Worm (Caenorhabditis elegans) whole organism, L4 larva: ENCODE measurements around the gene srg-64.

Source experiments
- F37D6.2 ChIP-seq: sonication (generic microtip); optimal IDR thresholded peaks from 2 replicates; lab custom pipeline; 2016; ENCODE audit warnings: mild to moderate bottlenecking, missing genetic modification characterization, missing compliant biosample characterization
- ZK546.5 ChIP-seq, 2 experiments: sonication (generic microtip); optimal IDR thresholded peaks; 2 replicates each; lab custom pipeline; 2017; ENCODE audit warnings: missing biosample characterization in 2 of 2, missing genetic modification characterization in 2 of 2
- dmd-6 ChIP-seq: fragments of 200-800 bp; sonication (Bioruptor generic); IDR thresholded peaks from 2 replicates; pipeline ENCODE4 v1.3.6; 2022; ENCODE audit warnings: missing genetic modification reagents, missing genetic modification characterization, missing compliant biosample characterization
- lin-13 ChIP-seq: fragments of 150-350 bp; optimal IDR thresholded peaks from 2 replicates; lab custom pipeline; 2014; ENCODE audit warnings: missing biosample characterization, missing genetic modification reagents, missing genetic modification characterization
- lin-15B ChIP-seq: fragments of 150-350 bp; sonication (generic microtip); optimal IDR thresholded peaks from 3 replicates; lab custom pipeline; 2014; ENCODE audit warnings: missing biosample characterization, missing genetic modification characterization
- lin-39 ChIP-seq: fragments of 150-350 bp; optimal IDR thresholded peaks from 2 replicates; lab custom pipeline; 2014; ENCODE audit warnings: missing biosample characterization, missing genetic modification reagents, missing genetic modification characterization
- mxl-2 ChIP-seq: fragments of 200-800 bp; sonication (Bioruptor generic); conservative IDR thresholded peaks from 2 replicates; pipeline ENCODE4 v1.3.6; 2022; ENCODE audit warnings: missing genetic modification reagents, missing genetic modification characterization, missing compliant biosample characterization
- nhr-25 ChIP-seq: sonication (generic microtip); optimal IDR thresholded peaks from 2 replicates; lab custom pipeline; 2017; ENCODE audit warnings: missing genetic modification characterization, mild to moderate bottlenecking, missing compliant biosample characterization, antibody characterized with exemption, moderate library complexity, borderline replicate concordance; ENCODE audit not compliant: insufficient read depth
- nhr-76 ChIP-seq: fragments of 150-350 bp; optimal IDR thresholded peaks from 2 replicates; lab custom pipeline; 2014; ENCODE audit warnings: missing biosample characterization, missing genetic modification characterization
- nhr-77 ChIP-seq: fragments of 150-350 bp; optimal IDR thresholded peaks from 2 replicates; lab custom pipeline; 2014; ENCODE audit warnings: missing biosample characterization, missing genetic modification characterization
- php-3 ChIP-seq: fragments of 200-800 bp; sonication (Bioruptor generic); IDR thresholded peaks from 2 replicates; pipeline ENCODE4 v1.3.6; 2022; ENCODE audit warnings: missing genetic modification reagents, missing genetic modification characterization, missing compliant biosample characterization
- unc-130 ChIP-seq: sonication (generic microtip); optimal IDR thresholded peaks from 2 replicates; lab custom pipeline; 2016; ENCODE audit warnings: missing genetic modification reagents, missing genetic modification characterization, missing compliant biosample characterization
- unc-39 ChIP-seq: sonication (generic microtip); optimal IDR thresholded peaks from 2 replicates; lab custom pipeline; 2017; ENCODE audit warnings: missing biosample characterization, missing genetic modification characterization
- zag-1 ChIP-seq: fragments of 150-350 bp; optimal IDR thresholded peaks from 2 replicates; lab custom pipeline; 2014; ENCODE audit warnings: missing biosample characterization, missing genetic modification characterization

- no peak for TF ChIP-seq lin-15B (tag; lab: Kevin White, UChicago)
- TF ChIP-seq zag-1 (tag; lab: Kevin White, UChicago) = no peak
- TF ChIP-seq php-3 (GFP tag; lab: Robert Waterston, UW) = no peak
- TF ChIP-seq unc-130 = no peak
- TF ChIP-seq unc-39 (tag; lab: Kevin White, UChicago) = no peak
- TF ChIP-seq mxl-2 (GFP tag; lab: Robert Waterston, UW) = no peak
- TF ChIP-seq nhr-77 = no peak
- peak; percentile 75 for TF ChIP-seq dmd-6
- no peak for TF ChIP-seq ZK546.5 (tag; optimal IDR thresholded peaks at IDR 0.05; lab: Kevin White, UChicago)
- no peak for TF ChIP-seq nhr-76 (tag; lab: Kevin White, UChicago)
- TF ChIP-seq F37D6.2 (tag; lab: Kevin White, UChicago) = no peak
- no peak for TF ChIP-seq lin-13
- no peak for TF ChIP-seq nhr-25
- no peak for TF ChIP-seq lin-39 (tag; lab: Kevin White, UChicago)
Measured at ce11 chrX:15689244-15689643, 51.2 kb downstream of the srg-64 start, which contains the start of gene C03H12.1.
